Worm (Caenorhabditis elegans): Measurements from ENCODE around the gene kqt-3.

ce11 chrII:13752016-13752415 is 55.9 kb downstream of the kqt-3 start, which contains the start of gene arrd-14:
- TF ChIP-seq fkh-6 (tag; optimal IDR thresholded peaks at IDR 0.05) (no peak), fkh-10 (GFP tag; optimal IDR thresholded peaks at IDR 0.05) (no peak), hlh-6 (tag; optimal IDR thresholded peaks at IDR 0.05) (no peak), pag-3 (tag; optimal IDR thresholded peaks at IDR 0.05; ENCODE audit: borderline replicate concordance) (no peak), ets-4 (tag; optimal IDR thresholded peaks at IDR 0.05) (no peak), K02D7.2 (tag; optimal IDR thresholded peaks at IDR 0.05) (no peak)

Data from whole organism, late embryonic.